Fruit fly (Drosophila melanogaster) S2 (cell line): Measurements from ENCODE around the gene mri.

Experiments used
- CG8478 ChIP-seq: fragments of >200 bp; optimal IDR thresholded peaks from 2 replicates; lab custom pipeline; 2018
- CTCF ChIP-seq, 2 experiments: fragments of >200 bp; optimal IDR thresholded peaks; 2 replicates each; lab custom pipeline; 2018

mri gene

dm6 chr3L:199754-200596 is at the start of gene mri, which contains the start of gene rno:
mri (plus strand) TSS chr3L:200174.
rno (minus strand) TSS chr3L:199762.
- TF ChIP-seq CTCF (optimal IDR thresholded peaks at IDR 0.05; lab: Kevin White, UChicago) (no peak), CG8478 (no peak)

- no peak for TF ChIP-seq CG8478
- no peak for TF ChIP-seq CTCF (optimal IDR thresholded peaks at IDR 0.05; lab: Kevin White, UChicago)
These were observed 47.5 kb upstream of the mri start, which contains the start of the genes Dic61B and p130CAS for dm6 chr3L:152489-152888. Dic61B (minus strand) TSS chr3L:152589. p130CAS (plus strand) TSS chr3L:152884.

- TF ChIP-seq CG8478 (no peak), CTCF (optimal IDR thresholded peaks at IDR 0.05; lab: Kevin White, UChicago) (no peak)
These were observed 46.3 kb upstream of the mri start for dm6 chr3L:153670-154069.

dm6 chr3L:156591-157303 is 43.2 kb upstream of the mri start:
- TF ChIP-seq CTCF (optimal IDR thresholded peaks at IDR 0.05; lab: Kevin White, UChicago) (no peak), CG8478 (no peak)

dm6 chr3L:157674-158179 is 42.2 kb upstream of the mri start:
- TF ChIP-seq CTCF (optimal IDR thresholded peaks at IDR 0.05; lab: Kevin White, UChicago): no peak
- no peak for TF ChIP-seq CG8478

- peak in 1 of 2 experiments; percentile 12 for TF ChIP-seq CTCF (optimal IDR thresholded peaks at IDR 0.05; lab: Kevin White, UChicago)
- no peak for TF ChIP-seq CG8478
These were observed 40.4 kb upstream of the mri start for dm6 chr3L:159406-160084.

- TF ChIP-seq CG8478 (no peak), CTCF (optimal IDR thresholded peaks at IDR 0.05; lab: Kevin White, UChicago) (no peak)
These were observed 39.4 kb upstream of the mri start for dm6 chr3L:160446-161094.

dm6 chr3L:161833-162587 is 38.0 kb upstream of the mri start:
- TF ChIP-seq CTCF (optimal IDR thresholded peaks at IDR 0.05; lab: Kevin White, UChicago) (no peak), CG8478 (no peak)

- TF ChIP-seq CG8478: no peak
- TF ChIP-seq CTCF (optimal IDR thresholded peaks at IDR 0.05; lab: Kevin White, UChicago): no peak
These were observed 33.8 kb upstream of the mri start for dm6 chr3L:165981-166788.

dm6 chr3L:166789-167132 is 33.2 kb upstream of the mri start:
- TF ChIP-seq CTCF (optimal IDR thresholded peaks at IDR 0.05; lab: Kevin White, UChicago) (no peak), CG8478 (no peak)

- no peak for TF ChIP-seq CTCF (optimal IDR thresholded peaks at IDR 0.05; lab: Kevin White, UChicago)
- TF ChIP-seq CG8478: no peak
These were observed 28.2 kb upstream of the mri start for dm6 chr3L:171729-172128.

dm6 chr3L:174501-174900 is 25.5 kb upstream of the mri start:
- TF ChIP-seq CG8478: no peak
- TF ChIP-seq CTCF (optimal IDR thresholded peaks at IDR 0.05; lab: Kevin White, UChicago): no peak

- TF ChIP-seq CG8478 (no peak), CTCF (optimal IDR thresholded peaks at IDR 0.05; lab: Kevin White, UChicago) (no peak)
These were observed 24.0 kb upstream of the mri start, which contains the start of gene CG7049 for dm6 chr3L:175949-176348. CG7049 (minus strand) TSS chr3L:176228.
